Worm (Caenorhabditis elegans) whole organism, L3 larva: ENCODE data around the gene sec-10.

ENCODE experiments used
- R02D3.7 ChIP-seq: fragments of 150-350 bp; optimal IDR thresholded peaks from 2 replicates; lab custom pipeline; 2014; ENCODE audit warnings: missing biosample characterization, missing genetic modification characterization
- ama-1 ChIP-seq: fragments of 150-350 bp; optimal IDR thresholded peaks from 2 replicates; lab custom pipeline; 2018
- ceh-28 ChIP-seq: fragments of 150-350 bp; optimal IDR thresholded peaks from 2 replicates; lab custom pipeline; 2014; ENCODE audit warnings: missing biosample characterization, missing genetic modification reagents, missing genetic modification characterization
- ceh-82 ChIP-seq: fragments of 150-350 bp; optimal IDR thresholded peaks from 2 replicates; lab custom pipeline; 2014; ENCODE audit warnings: missing biosample characterization, missing genetic modification characterization
- daf-12 ChIP-seq: fragments of 150-350 bp; optimal IDR thresholded peaks from 2 replicates; lab custom pipeline; 2014; ENCODE audit warnings: missing biosample characterization, missing genetic modification reagents, missing genetic modification characterization
- elt-2 ChIP-seq: sonication (generic microtip); optimal IDR thresholded peaks from 2 replicates; lab custom pipeline; 2016; ENCODE audit warnings: missing genetic modification reagents, mild to moderate bottlenecking, missing genetic modification characterization, missing compliant biosample characterization
- elt-3 ChIP-seq, 3 experiments: fragments of 150-350 bp in 1 of 3; sonication (generic microtip) in 2 of 3; optimal IDR thresholded peaks; 2 replicates in 2 of 3; 4 replicates in 1 of 3; lab custom pipeline; 2014 to 2017; ENCODE audit warnings: missing biosample characterization in 3 of 3, missing genetic modification characterization in 3 of 3
- fkh-10 ChIP-seq: sonication (generic microtip); optimal IDR thresholded peaks from 2 replicates; lab custom pipeline; 2017; ENCODE audit warnings: missing biosample characterization, missing genetic modification reagents, missing genetic modification characterization
- hmg-11 ChIP-seq: sonication (generic microtip); optimal IDR thresholded peaks from 2 replicates; lab custom pipeline; 2016; ENCODE audit warnings: missing genetic modification characterization, missing compliant biosample characterization
- nfya-1 ChIP-seq: sonication (generic microtip); optimal IDR thresholded peaks from 2 replicates; lab custom pipeline; 2017; ENCODE audit warnings: missing genetic modification characterization, mild to moderate bottlenecking, missing compliant biosample characterization, antibody characterized with exemption, moderate library complexity; ENCODE audit not compliant: insufficient read depth
- nhr-12 ChIP-seq: fragments of 150-350 bp; optimal IDR thresholded peaks from 2 replicates; lab custom pipeline; 2014; ENCODE audit warnings: missing biosample characterization, missing genetic modification characterization
- unc-62 ChIP-seq: fragments of 150-350 bp; sonication (generic microtip); optimal IDR thresholded peaks from 4 replicates; lab custom pipeline; 2014; ENCODE audit warnings: missing biosample characterization, missing genetic modification reagents, missing genetic modification characterization
- ztf-11 ChIP-seq: fragments of 150-350 bp; optimal IDR thresholded peaks from 2 replicates; lab custom pipeline; 2014; ENCODE audit warnings: missing biosample characterization, missing genetic modification characterization

DNA sequence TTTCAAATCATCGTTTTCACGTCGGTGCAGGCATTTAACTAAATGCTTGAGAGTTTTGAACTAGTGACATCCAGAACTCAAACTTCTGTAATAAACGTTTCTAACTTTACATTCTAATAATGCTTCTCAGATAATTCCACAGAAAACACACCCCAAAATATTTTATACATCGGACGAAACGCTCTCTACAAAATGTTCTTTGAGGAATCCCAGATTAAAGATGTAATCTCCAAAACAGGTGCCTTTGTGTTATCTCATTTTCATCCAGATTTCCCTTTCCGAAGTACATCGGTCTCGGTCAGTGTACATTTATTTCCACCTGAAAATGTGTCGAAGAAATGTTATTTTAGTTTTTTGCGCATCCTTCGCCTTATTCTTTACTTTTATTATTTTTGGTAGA lies 22.4 kb upstream of the sec-10 start, which contains the start of gene C33H5.2:
- TF ChIP-seq hmg-11 (tag; lab: Kevin White, UChicago) = no peak
- TF ChIP-seq daf-12 = no peak
- no peak for TF ChIP-seq nfya-1
- no peak for TF ChIP-seq ztf-11 (tag; lab: Kevin White, UChicago)
- TF ChIP-seq nhr-12 = no peak
- no peak for TF ChIP-seq unc-62 (GFP tag; lab: Kevin White, UChicago)
- TF ChIP-seq elt-2 = no peak
- no peak for TF ChIP-seq R02D3.7 (tag; lab: Kevin White, UChicago)
- no peak for TF ChIP-seq ama-1 (lab: Kevin White, UChicago)
- TF ChIP-seq elt-3 (tag; optimal IDR thresholded peaks at IDR 0.05; lab: Kevin White, UChicago) = no peak
- no peak for TF ChIP-seq ceh-28 (tag; lab: Kevin White, UChicago)
- TF ChIP-seq ceh-82 (tag; lab: Kevin White, UChicago) = no peak
- no peak for TF ChIP-seq fkh-10 (GFP tag; lab: Kevin White, UChicago)
